Fruit fly (Drosophila melanogaster) whole organism, embryonic: ENCODE measurements around the gene CG6695.
A peak's percentile ranks its signal among the peaks of the same experiment; 100 is the strongest.

Experiments used
- Ada2b ChIP-seq: fragments of 200-800 bp; sonication (Bioruptor generic); IDR thresholded peaks from 2 replicates; pipeline ENCODE4 v1.3.6; 2022; ENCODE audit warnings: missing biosample characterization, missing genetic modification characterization
- Bdp1 ChIP-seq: fragments of 200-800 bp; sonication (Bioruptor generic); optimal IDR thresholded peaks from 3 replicates; lab custom pipeline; 2016; ENCODE audit warnings: missing biosample characterization, missing genetic modification characterization
- Bteb2 ChIP-seq: fragments of 200-800 bp; sonication (Bioruptor generic); optimal IDR thresholded peaks from 2 replicates; lab custom pipeline; 2016; ENCODE audit warnings: missing biosample characterization, missing genetic modification characterization
- CG12155 ChIP-seq: fragments of 200-800 bp; sonication (Bioruptor generic); optimal IDR thresholded peaks from 3 replicates; lab custom pipeline; 2016; ENCODE audit warnings: missing biosample characterization, missing genetic modification characterization
- CG1233 ChIP-seq: fragments of 200-800 bp; sonication (Bioruptor generic); optimal IDR thresholded peaks from 4 replicates; lab custom pipeline; 2018; ENCODE audit warnings: missing biosample characterization, mild to moderate bottlenecking, missing genetic modification characterization
- CG13123 ChIP-seq: fragments of 200-800 bp; sonication (Bioruptor generic); optimal IDR thresholded peaks from 2 replicates; lab custom pipeline; 2016; ENCODE audit warnings: missing biosample characterization, missing genetic modification characterization
- CG14710 ChIP-seq: fragments of 200-800 bp; sonication (Bioruptor generic); optimal IDR thresholded peaks from 3 replicates; lab custom pipeline; 2019; ENCODE audit warnings: missing biosample characterization, mild to moderate bottlenecking, missing genetic modification characterization, moderate library complexity
- CG2678 ChIP-seq: fragments of 200-800 bp; sonication (Bioruptor generic); optimal IDR thresholded peaks from 3 replicates; lab custom pipeline; 2019; ENCODE audit warnings: missing biosample characterization, mild to moderate bottlenecking, missing genetic modification characterization, moderate library complexity
- CG2889 ChIP-seq: fragments of 200-800 bp; sonication (Bioruptor generic); IDR thresholded peaks from 3 replicates; pipeline ENCODE4 v1.3.6; 2022; ENCODE audit warnings: missing biosample characterization, missing genetic modification characterization
- CG32532 ChIP-seq: fragments of 200-800 bp; sonication (Bioruptor generic); IDR thresholded peaks from 2 replicates; pipeline ENCODE4 v1.3.6; 2022; ENCODE audit warnings: missing biosample characterization, missing genetic modification characterization
- CG3281 ChIP-seq: fragments of 200-800 bp; sonication (Bioruptor generic); optimal IDR thresholded peaks from 3 replicates; lab custom pipeline; 2017; ENCODE audit warnings: missing biosample characterization, mild to moderate bottlenecking, missing genetic modification characterization
- CG34376 ChIP-seq: fragments of 200-800 bp; sonication (Bioruptor generic); optimal IDR thresholded peaks from 2 replicates; lab custom pipeline; 2018; ENCODE audit warnings: missing biosample characterization, mild to moderate bottlenecking, missing genetic modification characterization
- CG4282 ChIP-seq: fragments of 200-800 bp; sonication (Bioruptor generic); optimal IDR thresholded peaks from 2 replicates; lab custom pipeline; 2016; ENCODE audit warnings: missing biosample characterization, missing genetic modification characterization
- CG4424 ChIP-seq: fragments of 200-800 bp; sonication (Bioruptor generic); optimal IDR thresholded peaks from 3 replicates; lab custom pipeline; 2016; ENCODE audit warnings: missing biosample characterization, missing genetic modification characterization
- CG4617 ChIP-seq: fragments of 200-800 bp; sonication (Bioruptor generic); optimal IDR thresholded peaks from 3 replicates; lab custom pipeline; 2016; ENCODE audit warnings: missing biosample characterization, missing genetic modification characterization, borderline replicate concordance
- CG7271 ChIP-seq: fragments of 200-800 bp; sonication (Bioruptor generic); optimal IDR thresholded peaks from 2 replicates; lab custom pipeline; 2018; ENCODE audit warnings: missing biosample characterization, mild to moderate bottlenecking, missing genetic modification characterization, moderate library complexity
- CG7987 ChIP-seq: fragments of 200-800 bp; sonication (Bioruptor generic); optimal IDR thresholded peaks from 2 replicates; lab custom pipeline; 2018; ENCODE audit warnings: missing biosample characterization, mild to moderate bottlenecking, missing genetic modification characterization, moderate library complexity
- CG9437 ChIP-seq: fragments of 200-800 bp; sonication (Bioruptor generic); optimal IDR thresholded peaks from 2 replicates; lab custom pipeline; 2018; ENCODE audit warnings: missing biosample characterization, mild to moderate bottlenecking, missing genetic modification characterization
- CG9609 ChIP-seq: fragments of 200-800 bp; sonication (Bioruptor generic); optimal IDR thresholded peaks from 3 replicates; lab custom pipeline; 2016; ENCODE audit warnings: missing biosample characterization, missing genetic modification characterization
- CG9932 ChIP-seq: fragments of 200-800 bp; sonication (Bioruptor generic); IDR thresholded peaks from 2 replicates; pipeline ENCODE4 v1.3.6; 2022; ENCODE audit warnings: missing biosample characterization, missing genetic modification characterization
- CrebB ChIP-seq: fragments of 200-800 bp; sonication (Bioruptor generic); optimal IDR thresholded peaks from 3 replicates; lab custom pipeline; 2018; ENCODE audit warnings: missing biosample characterization, mild to moderate bottlenecking, missing genetic modification characterization
- Dip3 ChIP-seq: fragments of 200-800 bp; sonication (Bioruptor generic); optimal IDR thresholded peaks from 3 replicates; lab custom pipeline; 2016; ENCODE audit warnings: missing biosample characterization, missing genetic modification characterization
- Elba2 ChIP-seq: fragments of 200-800 bp; sonication (Bioruptor generic); optimal IDR thresholded peaks from 3 replicates; lab custom pipeline; 2016; ENCODE audit warnings: missing biosample characterization, missing genetic modification characterization
- HLH4C ChIP-seq: fragments of 200-800 bp; sonication (Bioruptor generic); IDR thresholded peaks from 3 replicates; pipeline ENCODE4 v1.3.6; 2022; ENCODE audit warnings: missing biosample characterization, missing genetic modification characterization; ENCODE audit not compliant: partially characterized antibody
- Mes4 ChIP-seq: fragments of 200-800 bp; sonication (Bioruptor generic); optimal IDR thresholded peaks from 2 replicates; lab custom pipeline; 2016; ENCODE audit warnings: missing biosample characterization, missing genetic modification characterization
- Mrtf ChIP-seq: fragments of 200-800 bp; sonication (Bioruptor generic); IDR thresholded peaks from 3 replicates; pipeline ENCODE4 v1.3.6; 2022; ENCODE audit warnings: missing biosample characterization, missing genetic modification characterization
- Myb ChIP-seq: fragments of 200-800 bp; sonication (Bioruptor generic); optimal IDR thresholded peaks from 2 replicates; lab custom pipeline; 2016; ENCODE audit warnings: missing biosample characterization, missing genetic modification characterization
- Rx ChIP-seq: fragments of 200-800 bp; sonication (Bioruptor generic); IDR thresholded peaks from 2 replicates; pipeline ENCODE4 v1.3.6; 2022; ENCODE audit warnings: missing biosample characterization, missing genetic modification characterization
- Scr ChIP-seq: fragments of 200-800 bp; sonication (Bioruptor generic); IDR thresholded peaks from 2 replicates; pipeline ENCODE4 v1.3.6; 2022; ENCODE audit warnings: missing biosample characterization, missing genetic modification characterization; ENCODE audit not compliant: partially characterized antibody
- Sin3A ChIP-seq: fragments of >200 bp; optimal IDR thresholded peaks from 2 replicates; lab custom pipeline; 2018
- Sry-δ ChIP-seq: fragments of 200-800 bp; sonication (Bioruptor generic); optimal IDR thresholded peaks from 2 replicates; lab custom pipeline; 2016; ENCODE audit warnings: missing biosample characterization, missing genetic modification characterization
- btn ChIP-seq: fragments of 200-800 bp; sonication (Bioruptor generic); optimal IDR thresholded peaks from 2 replicates; lab custom pipeline; 2016; ENCODE audit warnings: missing biosample characterization, missing genetic modification characterization
- chinmo ChIP-seq: fragments of 200-800 bp; sonication (Bioruptor generic); IDR thresholded peaks from 4 replicates; pipeline ENCODE4 v1.3.6; 2022; ENCODE audit warnings: missing biosample characterization, missing genetic modification characterization; ENCODE audit not compliant: partially characterized antibody
- crp ChIP-seq, 2 experiments: fragments of 200-800 bp; sonication (Bioruptor generic); optimal IDR thresholded peaks; 2 replicates in 1 of 2; 3 replicates in 1 of 2; lab custom pipeline; 2017; ENCODE audit warnings: missing biosample characterization in 2 of 2, missing genetic modification characterization in 2 of 2, mild to moderate bottlenecking in 1 of 2, moderate library complexity in 1 of 2
- cwo ChIP-seq: fragments of 200-800 bp; sonication (Bioruptor generic); optimal IDR thresholded peaks from 3 replicates; lab custom pipeline; 2017; ENCODE audit warnings: missing biosample characterization, missing genetic modification characterization, mild to moderate bottlenecking, moderate library complexity, missing genetic modification reagents
- dmrt99B ChIP-seq: fragments of 200-800 bp; sonication (Bioruptor generic); optimal IDR thresholded peaks from 2 replicates; lab custom pipeline; 2018; ENCODE audit warnings: missing biosample characterization, mild to moderate bottlenecking, missing genetic modification characterization, moderate library complexity
- jumu ChIP-seq: fragments of 200-800 bp; sonication (Bioruptor generic); optimal IDR thresholded peaks from 3 replicates; lab custom pipeline; 2016; ENCODE audit warnings: missing biosample characterization, missing genetic modification characterization
- ken ChIP-seq: fragments of 200-800 bp; sonication (Bioruptor generic); IDR thresholded peaks from 3 replicates; pipeline ENCODE4 v1.3.6; 2022; ENCODE audit warnings: missing biosample characterization, missing genetic modification characterization
- lab ChIP-seq: fragments of 200-800 bp; sonication (Bioruptor generic); optimal IDR thresholded peaks from 3 replicates; lab custom pipeline; 2017; ENCODE audit warnings: missing biosample characterization, missing genetic modification characterization, mild to moderate bottlenecking, moderate library complexity, missing genetic modification reagents
- lov ChIP-seq, 2 experiments: fragments of 200-800 bp in 1 of 2; fragments of >200 bp in 1 of 2; sonication (Bioruptor generic) in 1 of 2; IDR thresholded peaks in 1 of 2; optimal IDR thresholded peaks in 1 of 2; 2 replicates in 1 of 2; 3 replicates in 1 of 2; pipeline versions ENCODE4 v1.3.6 to Lab custom; 2017 to 2022; ENCODE audit warnings: missing biosample characterization in 1 of 2, missing genetic modification characterization in 1 of 2
- mam ChIP-seq: fragments of 200-800 bp; sonication (Bioruptor generic); optimal IDR thresholded peaks from 3 replicates; lab custom pipeline; 2016; ENCODE audit warnings: missing biosample characterization, missing genetic modification characterization
- mirr ChIP-seq: fragments of 200-800 bp; sonication (Bioruptor generic); optimal IDR thresholded peaks from 3 replicates; lab custom pipeline; 2018; ENCODE audit warnings: missing biosample characterization, mild to moderate bottlenecking, missing genetic modification characterization
- nom ChIP-seq: fragments of 200-800 bp; sonication (Bioruptor generic); optimal IDR thresholded peaks from 2 replicates; lab custom pipeline; 2017; ENCODE audit warnings: missing biosample characterization, missing genetic modification characterization, mild to moderate bottlenecking, moderate library complexity, missing genetic modification reagents
- org-1 ChIP-seq: fragments of 200-800 bp; sonication (Bioruptor generic); optimal IDR thresholded peaks from 2 replicates; lab custom pipeline; 2017; ENCODE audit warnings: missing biosample characterization, missing genetic modification characterization
- scrt ChIP-seq: fragments of 200-800 bp; sonication (Bioruptor generic); optimal IDR thresholded peaks from 2 replicates; lab custom pipeline; 2018; ENCODE audit warnings: missing biosample characterization, mild to moderate bottlenecking, missing genetic modification characterization, moderate library complexity
- sens ChIP-seq: fragments of 200-800 bp; sonication (Bioruptor generic); peaks from one replicate; lab custom pipeline; 2016; ENCODE audit warnings: missing biosample characterization, missing genetic modification characterization
- sima ChIP-seq: fragments of 200-800 bp; sonication (Bioruptor generic); optimal IDR thresholded peaks from 2 replicates; lab custom pipeline; 2016; ENCODE audit warnings: missing biosample characterization, missing genetic modification characterization
- stc ChIP-seq: fragments of 200-800 bp; sonication (Bioruptor generic); IDR thresholded peaks from 2 replicates; pipeline ENCODE4 v1.3.6; 2022; ENCODE audit warnings: missing biosample characterization, missing genetic modification characterization
- tio ChIP-seq: fragments of 200-800 bp; sonication (Bioruptor generic); optimal IDR thresholded peaks from 2 replicates; lab custom pipeline; 2017; ENCODE audit warnings: missing biosample characterization, missing genetic modification characterization, inconsistent platforms
- unc-4 ChIP-seq: fragments of 200-800 bp; sonication (Bioruptor generic); IDR thresholded peaks from 2 replicates; pipeline ENCODE4 v1.3.6; 2022; ENCODE audit warnings: missing biosample characterization, missing genetic modification characterization; ENCODE audit not compliant: partially characterized antibody

The CG6695 gene

dm6 chr3R:24654770-24655322, at the start of gene CG6695, which contains the start of gene CG31125 (continued):
- TF ChIP-seq Bteb2 (peak; percentile 41), Elba2 (GFP tag; lab: Kevin White, UChicago) (peak; percentile 28), lab (GFP tag; lab: Kevin White, UChicago) (no peak), Myb (peak; percentile 96), CG13123 (GFP tag; lab: Kevin White, UChicago) (peak; percentile 40), nom (GFP tag; lab: Kevin White, UChicago) (no peak), crp (GFP tag; optimal IDR thresholded peaks at IDR 0.05; lab: Kevin White, UChicago) (peak in 1 of 2 experiments; percentile 38), CG4424 (peak; percentile 24), stc (no peak), CG3281 (peak; percentile 31), HLH4C (GFP tag; lab: Robert Waterston, UW) (peak; percentile 72; the same call in 1 of the 3 replicates), unc-4 (GFP tag; lab: Robert Waterston, UW) (peak; percentile 86), CG4617 (GFP tag; lab: Kevin White, UChicago) (peak; percentile 56), org-1 (GFP tag; lab: Kevin White, UChicago) (no peak), CG9932 (peak; percentile 73), CrebB (tag; lab: Kevin White, UChicago) (peak; percentile 23), mirr (GFP tag; lab: Kevin White, UChicago) (no peak), mam (GFP tag; lab: Kevin White, UChicago) (peak; percentile 78), cwo (GFP tag; lab: Kevin White, UChicago) (no peak), CG7987 (GFP tag; lab: Kevin White, UChicago) (no peak), CG14710 (tag; lab: Kevin White, UChicago) (peak; percentile 75), dmrt99B (no peak), ken (peak; percentile 46; the same call in 1 of the 3 replicates), Rx (GFP tag; lab: Robert Waterston, UW) (no peak), CG4282 (GFP tag; lab: Kevin White, UChicago) (peak; percentile 27), Mes4 (GFP tag; lab: Kevin White, UChicago) (peak; percentile 0), CG32532 (GFP tag; lab: Robert Waterston, UW) (peak; percentile 56; the same call in 1 of the 2 replicates), lov (optimal IDR thresholded peaks at IDR 0.05; lab: Kevin White, UChicago) (no peak), lov (GFP tag; IDR thresholded peaks at IDR 0.05; lab: Robert Waterston, UW) (no peak), CG7271 (tag; lab: Kevin White, UChicago) (no peak), tio (GFP tag; lab: Kevin White, UChicago) (no peak), CG34376 (GFP tag; lab: Kevin White, UChicago) (peak; percentile 25), CG2889 (GFP tag; lab: Robert Waterston, UW) (no peak), CG12155 (GFP tag; lab: Kevin White, UChicago) (peak; percentile 74), CG1233 (GFP tag; lab: Kevin White, UChicago) (peak; percentile 24), sens (GFP tag; lab: Kevin White, UChicago) (no peak), Dip3 (GFP tag; lab: Kevin White, UChicago) (peak; percentile 60), CG9437 (GFP tag; lab: Kevin White, UChicago) (peak; percentile 60), Sry-δ (GFP tag; lab: Kevin White, UChicago) (peak; percentile 98), CG2678 (tag; lab: Kevin White, UChicago) (no peak), btn (no peak), Scr (GFP tag; lab: Robert Waterston, UW) (peak; percentile 85), Bdp1 (GFP tag; lab: Kevin White, UChicago) (peak; percentile 25), scrt (GFP tag; lab: Kevin White, UChicago) (no peak), sima (GFP tag; lab: Kevin White, UChicago) (no peak), Sin3A (lab: Kevin White, UChicago) (peak; percentile 97), Ada2b (GFP tag; lab: Robert Waterston, UW) (no peak), jumu (GFP tag; lab: Kevin White, UChicago) (peak; percentile 53), chinmo (GFP tag; lab: Robert Waterston, UW) (peak; percentile 77; the same call in 1 of the 4 replicates), CG9609 (GFP tag; lab: Kevin White, UChicago) (peak; percentile 73), Mrtf (GFP tag; lab: Robert Waterston, UW) (no peak)
